Worm (Caenorhabditis elegans) whole organism, early embryonic: ENCODE results near the gene srab-17.

Experiments used
- B0310.2 ChIP-seq: sonication (generic microtip); optimal IDR thresholded peaks from 2 replicates; lab custom pipeline; 2016; ENCODE audit warnings: mild to moderate bottlenecking, missing genetic modification characterization, missing compliant biosample characterization
- F13C5.2 ChIP-seq: sonication (generic microtip); optimal IDR thresholded peaks from 2 replicates; lab custom pipeline; 2017; ENCODE audit warnings: mild to moderate bottlenecking, missing genetic modification characterization, inconsistent platforms, missing compliant biosample characterization
- ama-1 ChIP-seq: fragments of 150-350 bp; optimal IDR thresholded peaks from 2 replicates; lab custom pipeline; 2014
- ceh-36 ChIP-seq: sonication (generic microtip); optimal IDR thresholded peaks from 2 replicates; lab custom pipeline; 2016; ENCODE audit warnings: missing genetic modification characterization, inconsistent platforms, missing compliant biosample characterization
- flt-1 ChIP-seq: fragments of 200-800 bp; sonication (Bioruptor generic); IDR thresholded peaks from 2 replicates; pipeline ENCODE4 v1.3.6; 2022; ENCODE audit warnings: missing genetic modification characterization, missing compliant biosample characterization
- hmbx-1 ChIP-seq: sonication (generic microtip); optimal IDR thresholded peaks from 2 replicates; lab custom pipeline; 2016; ENCODE audit warnings: mild to moderate bottlenecking, missing genetic modification characterization, missing compliant biosample characterization
- hmg-4 ChIP-seq: fragments of 200-800 bp; sonication (Bioruptor generic); optimal IDR thresholded peaks from 2 replicates; lab custom pipeline; 2018; ENCODE audit warnings: mild to moderate bottlenecking, missing genetic modification characterization, missing compliant biosample characterization
- scrt-1 ChIP-seq: fragments of 200-800 bp; sonication (Bioruptor generic); IDR thresholded peaks from 2 replicates; pipeline ENCODE4 v1.3.6; 2022; ENCODE audit warnings: missing genetic modification characterization, missing compliant biosample characterization
- tbx-37 ChIP-seq: fragments of 200-800 bp; sonication (Bioruptor generic); conservative IDR thresholded peaks from 2 replicates; pipeline ENCODE4 v1.3.6; 2022; ENCODE audit warnings: missing genetic modification reagents, missing genetic modification characterization, missing compliant biosample characterization
- tra-4 ChIP-seq: sonication (generic microtip); optimal IDR thresholded peaks from 2 replicates; lab custom pipeline; 2017; ENCODE audit warnings: missing genetic modification characterization, missing compliant biosample characterization

ce11 chrV:9871339-9871738, 3.1 kb upstream of the srab-17 start, which contains the start of gene srab-18:
- TF ChIP-seq ceh-36 (no peak), F13C5.2 (tag; lab: Kevin White, UChicago) (no peak), hmbx-1 (tag; lab: Kevin White, UChicago) (no peak), hmg-4 (GFP tag; lab: Kevin White, UChicago) (no peak), tra-4 (tag; lab: Kevin White, UChicago) (no peak), B0310.2 (no peak), tbx-37 (GFP tag; lab: Robert Waterston, UW) (no peak), flt-1 (no peak), scrt-1 (GFP tag; lab: Robert Waterston, UW) (no peak), ama-1 (lab: Kevin White, UChicago) (no peak)
